Worm (Caenorhabditis elegans) whole organism, L1 larva: ENCODE data around the gene ceeh-2.

Source experiments
- aha-1 ChIP-seq: fragments of 150-350 bp; optimal IDR thresholded peaks from 2 replicates; lab custom pipeline; 2014; ENCODE audit warnings: missing biosample characterization, missing genetic modification characterization
- ama-1 ChIP-seq: fragments of 150-350 bp; optimal IDR thresholded peaks from 2 replicates; lab custom pipeline; 2014
- blmp-1 ChIP-seq: fragments of 150-350 bp; optimal IDR thresholded peaks from 2 replicates; lab custom pipeline; 2014; ENCODE audit warnings: missing biosample characterization, missing genetic modification characterization
- ceh-63 ChIP-seq: fragments of 200-800 bp; sonication (Bioruptor generic); optimal IDR thresholded peaks from 2 replicates; lab custom pipeline; 2018; ENCODE audit warnings: mild to moderate bottlenecking, missing genetic modification characterization, missing compliant biosample characterization
- ceh-90 ChIP-seq: sonication (generic microtip); optimal IDR thresholded peaks from 2 replicates; lab custom pipeline; 2016; ENCODE audit warnings: missing genetic modification characterization, missing compliant biosample characterization
- ces-1 ChIP-seq: fragments of 150-350 bp; optimal IDR thresholded peaks from 2 replicates; lab custom pipeline; 2014; ENCODE audit warnings: missing biosample characterization, missing genetic modification reagents, missing genetic modification characterization
- efl-1 ChIP-seq, 4 experiments: fragments of 150-350 bp; optimal IDR thresholded peaks in 3 of 4; peaks in 1 of 4; 1 replicate in 1 of 4; 2 replicates in 3 of 4; lab custom pipeline; 2014; ENCODE audit warnings: missing biosample characterization in 2 of 4, missing genetic modification characterization in 2 of 4, missing genetic modification reagents in 2 of 4
- efl-3 ChIP-seq: fragments of 200-800 bp; sonication (Bioruptor generic); optimal IDR thresholded peaks from 2 replicates; lab custom pipeline; 2018; ENCODE audit warnings: mild to moderate bottlenecking, missing genetic modification characterization, missing compliant biosample characterization
- egl-27 ChIP-seq, 2 experiments: fragments of 150-350 bp in 1 of 2; sonication (generic microtip); optimal IDR thresholded peaks; 3 replicates each; lab custom pipeline; 2017 to 2018; ENCODE audit warnings: missing biosample characterization in 2 of 2, missing genetic modification characterization in 2 of 2, missing genetic modification reagents in 2 of 2
- elt-3 ChIP-seq, 6 experiments: fragments of 150-350 bp in 1 of 6; sonication (generic microtip); optimal IDR thresholded peaks; 2 replicates each; lab custom pipeline; 2017 to 2018; ENCODE audit warnings: missing biosample characterization in 6 of 6, missing genetic modification characterization in 6 of 6, inconsistent platforms in 1 of 6
- ets-5 ChIP-seq: fragments of 200-800 bp; sonication (Bioruptor generic); IDR thresholded peaks from 2 replicates; pipeline ENCODE4 v1.3.6; 2022; ENCODE audit warnings: missing genetic modification characterization, missing compliant biosample characterization
- fkh-8 ChIP-seq: sonication (generic microtip); optimal IDR thresholded peaks from 2 replicates; lab custom pipeline; 2016; ENCODE audit warnings: mild to moderate bottlenecking, missing genetic modification characterization, missing compliant biosample characterization
- fos-1 ChIP-seq: fragments of 150-350 bp; optimal IDR thresholded peaks from 2 replicates; lab custom pipeline; 2014; ENCODE audit warnings: missing biosample characterization, missing genetic modification characterization
- hpl-2 ChIP-seq: fragments of 150-350 bp; optimal IDR thresholded peaks from 2 replicates; lab custom pipeline; 2014; ENCODE audit warnings: missing biosample characterization, missing genetic modification reagents, missing genetic modification characterization
- irx-1 ChIP-seq: sonication (generic microtip); optimal IDR thresholded peaks from 2 replicates; lab custom pipeline; 2016; ENCODE audit warnings: missing genetic modification characterization, missing compliant biosample characterization
- isw-1 ChIP-seq: fragments of 200-800 bp; sonication (Bioruptor generic); IDR thresholded peaks from 2 replicates; pipeline ENCODE4 v1.3.6; 2022; ENCODE audit warnings: missing genetic modification characterization, missing compliant biosample characterization
- jun-1 ChIP-seq: fragments of 150-350 bp; optimal IDR thresholded peaks from 2 replicates; lab custom pipeline; 2014; ENCODE audit warnings: missing biosample characterization, missing genetic modification reagents, missing genetic modification characterization
- lin-14 ChIP-seq: fragments of 200-800 bp; sonication (Bioruptor generic); optimal IDR thresholded peaks from 2 replicates; lab custom pipeline; 2018; ENCODE audit warnings: mild to moderate bottlenecking, missing genetic modification characterization, moderate library complexity, missing compliant biosample characterization
- lin-35 ChIP-seq, 2 experiments: fragments of 150-350 bp; optimal IDR thresholded peaks; 2 replicates each; lab custom pipeline; 2014; ENCODE audit warnings: missing biosample characterization in 2 of 2, missing genetic modification characterization in 2 of 2, missing genetic modification reagents in 2 of 2
- lin-39 ChIP-seq: fragments of 150-350 bp; optimal IDR thresholded peaks from 2 replicates; lab custom pipeline; 2014; ENCODE audit warnings: missing biosample characterization, missing genetic modification reagents, missing genetic modification characterization
- mab-9 ChIP-seq: fragments of 200-800 bp; sonication (Bioruptor generic); IDR thresholded peaks from 2 replicates; pipeline ENCODE4 v1.3.6; 2022; ENCODE audit warnings: missing genetic modification reagents, missing genetic modification characterization, missing compliant biosample characterization
- mep-1 ChIP-seq: fragments of 150-350 bp; optimal IDR thresholded peaks from 2 replicates; lab custom pipeline; 2014; ENCODE audit warnings: missing biosample characterization, missing genetic modification characterization
- nhr-20 ChIP-seq: sonication (generic microtip); optimal IDR thresholded peaks from 2 replicates; lab custom pipeline; 2016; ENCODE audit warnings: mild to moderate bottlenecking, missing genetic modification characterization, missing compliant biosample characterization
- nhr-76 ChIP-seq: sonication (generic microtip); optimal IDR thresholded peaks from 2 replicates; lab custom pipeline; 2017; ENCODE audit warnings: missing biosample characterization, missing genetic modification characterization
- nhr-77 ChIP-seq: fragments of 150-350 bp; optimal IDR thresholded peaks from 2 replicates; lab custom pipeline; 2014; ENCODE audit warnings: missing biosample characterization, missing genetic modification characterization
- nhr-85 ChIP-seq: sonication (generic microtip); peaks from one replicate; lab custom pipeline; 2016; ENCODE audit warnings: missing genetic modification characterization, inconsistent platforms, missing compliant biosample characterization
- rnt-1 ChIP-seq: sonication (generic microtip); optimal IDR thresholded peaks from 2 replicates; lab custom pipeline; 2016; ENCODE audit warnings: mild to moderate bottlenecking, missing genetic modification characterization, moderate library complexity, missing compliant biosample characterization
- skn-1 ChIP-seq: fragments of 150-350 bp; optimal IDR thresholded peaks from 2 replicates; lab custom pipeline; 2014; ENCODE audit warnings: missing biosample characterization, missing genetic modification characterization
- snu-23 ChIP-seq: sonication (generic microtip); optimal IDR thresholded peaks from 2 replicates; lab custom pipeline; 2016; ENCODE audit warnings: missing genetic modification characterization, missing compliant biosample characterization
- tbx-2 ChIP-seq: sonication (generic microtip); optimal IDR thresholded peaks from 2 replicates; lab custom pipeline; 2016; ENCODE audit warnings: missing genetic modification characterization, missing compliant biosample characterization
- unc-130 ChIP-seq: fragments of 150-350 bp; optimal IDR thresholded peaks from 2 replicates; lab custom pipeline; 2017; ENCODE audit warnings: missing biosample characterization, missing genetic modification characterization, inconsistent platforms
- unc-30 ChIP-seq: sonication (generic microtip); optimal IDR thresholded peaks from 2 replicates; lab custom pipeline; 2017; ENCODE audit warnings: missing biosample characterization, missing genetic modification characterization
- unc-62 ChIP-seq: fragments of 150-350 bp; optimal IDR thresholded peaks from 2 replicates; lab custom pipeline; 2014; ENCODE audit warnings: missing biosample characterization, missing genetic modification reagents, missing genetic modification characterization
- zag-1 ChIP-seq: fragments of 150-350 bp; optimal IDR thresholded peaks from 2 replicates; lab custom pipeline; 2014; ENCODE audit warnings: missing biosample characterization, missing genetic modification characterization
- zip-4 ChIP-seq: fragments of 200-800 bp; sonication (Bioruptor generic); optimal IDR thresholded peaks from 2 replicates; lab custom pipeline; 2018; ENCODE audit warnings: mild to moderate bottlenecking, missing genetic modification characterization, moderate library complexity, missing compliant biosample characterization
- ztf-11 ChIP-seq, 2 experiments: sonication (generic microtip); optimal IDR thresholded peaks; 2 replicates each; lab custom pipeline; 2016 to 2017; ENCODE audit warnings: missing genetic modification characterization in 2 of 2, missing biosample characterization in 1 of 2, missing compliant biosample characterization in 1 of 2

ceeh-2 gene

DNA sequence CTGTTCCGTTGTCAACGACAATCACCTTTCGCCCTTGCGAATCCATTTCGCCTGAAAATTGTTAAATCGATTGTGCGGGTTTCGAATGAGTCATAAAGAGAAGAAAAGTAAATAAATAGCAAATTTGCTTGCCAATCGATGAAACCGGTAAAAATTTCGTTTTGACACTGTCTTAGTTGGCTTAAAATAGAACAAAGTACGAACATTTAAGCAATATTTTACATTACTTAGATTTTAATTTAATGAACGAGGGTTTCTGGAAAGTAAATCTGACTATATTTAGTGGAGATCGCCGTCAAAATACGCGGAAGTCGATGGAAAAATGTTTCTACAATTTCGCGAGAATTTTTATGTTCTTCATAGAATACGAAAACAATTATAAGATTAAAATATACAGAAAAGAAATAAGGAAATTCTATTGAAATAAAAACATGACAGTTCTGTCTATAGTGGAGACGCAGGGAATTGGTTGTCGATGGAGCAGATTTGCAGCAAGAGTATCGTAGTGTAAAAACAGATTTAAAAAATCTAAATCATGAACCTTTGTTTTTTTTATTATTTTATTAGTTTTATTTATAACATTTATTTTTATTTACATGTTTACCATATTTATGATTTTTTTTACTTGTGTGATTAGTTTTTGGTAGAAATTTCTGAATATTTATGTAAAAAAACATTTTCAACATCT lies 19.3 kb downstream of the ceeh-2 start, which contains the start of gene arx-2 (continued):
- TF ChIP-seq unc-30 (tag; lab: Kevin White, UChicago) (no peak), nhr-20 (peak; percentile 25), fos-1 (tag; lab: Kevin White, UChicago) (no peak), ceh-63 (no peak), ztf-11 (tag; optimal IDR thresholded peaks at IDR 0.05; lab: Kevin White, UChicago) (no peak), snu-23 (GFP tag; lab: Kevin White, UChicago) (peak; percentile 36), rnt-1 (tag; lab: Kevin White, UChicago) (peak; percentile 16), mep-1 (peak; percentile 58), skn-1 (peak; percentile 61), nhr-85 (peak; percentile 16)

DNA sequence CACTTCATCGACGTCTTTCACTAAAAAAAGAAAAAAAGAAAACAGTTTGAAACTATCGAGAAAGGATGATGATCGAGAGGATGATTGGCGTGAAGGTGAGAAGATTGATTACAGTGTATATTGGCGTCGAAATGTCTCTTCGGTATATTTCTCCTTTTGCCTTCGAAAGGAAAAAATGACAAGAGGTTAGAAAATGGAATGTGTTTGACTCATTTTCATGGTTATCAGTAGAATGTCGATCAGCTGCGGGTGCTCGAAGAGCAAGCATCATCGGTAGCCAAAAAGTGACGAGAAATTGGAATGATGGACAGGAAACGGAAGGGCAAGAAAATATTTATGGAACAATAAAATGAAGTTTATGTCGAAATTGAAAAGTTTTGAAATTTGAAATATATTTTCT lies 23.9 kb downstream of the ceeh-2 start:
- TF ChIP-seq tbx-2: no peak
- no peak for TF ChIP-seq ama-1
- no peak for TF ChIP-seq fkh-8 (tag; lab: Kevin White, UChicago)
- no peak for TF ChIP-seq unc-130 (tag; lab: Kevin White, UChicago)
- TF ChIP-seq nhr-76 (tag; lab: Kevin White, UChicago): no peak
- no peak for TF ChIP-seq nhr-85
- peak; percentile 65 for TF ChIP-seq blmp-1 (tag; lab: Kevin White, UChicago)
- no peak for TF ChIP-seq efl-1 (optimal IDR thresholded peaks at IDR 0.05; lab: Kevin White, UChicago)
- TF ChIP-seq efl-1 (GFP tag; optimal IDR thresholded peaks at IDR 0.05 in 1 of 2; lab: Kevin White, UChicago): peak in 1 of 2 experiments; percentile 8
- TF ChIP-seq lin-35 (GFP tag; optimal IDR thresholded peaks at IDR 0.05; lab: Kevin White, UChicago): no peak
- TF ChIP-seq, all 84 proteins: peak for 2

DNA sequence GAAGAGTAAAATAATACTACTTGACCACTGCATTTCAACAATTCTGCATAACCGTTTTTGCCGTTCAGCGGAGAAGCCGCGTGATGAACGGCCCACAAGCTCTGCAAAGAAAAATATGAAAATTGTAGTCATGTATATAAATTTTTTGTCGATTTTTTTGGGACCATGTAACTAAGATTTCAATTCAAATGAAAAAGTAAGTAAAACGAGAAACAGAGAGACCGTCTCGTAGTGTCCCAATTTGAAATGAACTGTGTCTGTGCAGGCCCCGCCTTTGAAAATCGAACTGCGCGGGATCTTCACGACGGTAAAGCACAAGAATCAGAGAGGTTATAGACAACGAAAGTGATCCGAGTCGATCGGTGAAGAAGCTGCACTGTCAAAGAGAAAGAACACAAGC lies 25.7 kb downstream of the ceeh-2 start, which contains the start of gene crm-1:
TSS of gene crm-1 (minus strand) at position 101 of the 400 bp plus-strand sequence.
- TF ChIP-seq hpl-2: no peak
- TF ChIP-seq lin-14: peak; percentile 1
- TF ChIP-seq tbx-2: peak; percentile 15
- no peak for TF ChIP-seq zag-1
- peak; percentile 9 for TF ChIP-seq nhr-77 (tag; lab: Kevin White, UChicago)

DNA sequence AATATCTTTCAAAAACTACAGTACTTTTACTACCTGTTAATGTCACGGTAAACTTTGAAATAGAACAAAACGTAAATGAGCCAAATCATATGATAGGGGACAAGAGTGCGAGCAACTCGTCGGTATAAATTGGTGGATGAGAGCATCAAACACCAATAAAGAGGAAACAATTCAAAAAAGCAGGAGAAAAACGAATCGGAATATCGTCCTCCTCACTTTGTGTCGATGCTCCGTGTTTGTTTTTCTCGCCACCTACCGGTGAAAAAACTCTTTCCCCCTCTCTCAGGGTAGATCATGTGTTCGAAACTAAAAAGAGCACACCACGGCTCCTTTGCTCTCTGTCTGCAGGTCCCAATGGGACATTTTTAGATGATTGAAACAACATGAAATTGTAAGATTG lies 29.6 kb downstream of the ceeh-2 start:
- TF ChIP-seq lin-39 (tag; lab: Kevin White, UChicago): no peak
- peak; percentile 16 for TF ChIP-seq lin-14
- TF ChIP-seq isw-1: no peak
- TF ChIP-seq efl-3: no peak
- peak; percentile 15 for TF ChIP-seq tbx-2
- no peak for TF ChIP-seq irx-1 (tag; lab: Kevin White, UChicago)
- no peak for TF ChIP-seq ceh-90 (tag; lab: Kevin White, UChicago)
- no peak for TF ChIP-seq mep-1
- TF ChIP-seq elt-3 (tag; optimal IDR thresholded peaks at IDR 0.05; lab: Kevin White, UChicago): no peak

- no peak for TF ChIP-seq egl-27 (tag; optimal IDR thresholded peaks at IDR 0.05; lab: Kevin White, UChicago)
- no peak for TF ChIP-seq unc-62 (GFP tag; lab: Kevin White, UChicago)
- no peak for TF ChIP-seq ets-5 (GFP tag; lab: Robert Waterston, UW)
- no peak for TF ChIP-seq jun-1 (tag; lab: Kevin White, UChicago)
- no peak for TF ChIP-seq hpl-2
- no peak for TF ChIP-seq mab-9 (GFP tag; lab: Robert Waterston, UW)
- no peak for TF ChIP-seq aha-1 (tag; lab: Kevin White, UChicago)
- no peak for TF ChIP-seq blmp-1 (tag; lab: Kevin White, UChicago)
- no peak for TF ChIP-seq ces-1
- no peak for TF ChIP-seq zip-4 (GFP tag; lab: Kevin White, UChicago)
- TF ChIP-seq, all 84 proteins: peak for 0
Observed at ce11 chrV:10323537-10323936, 34.2 kb downstream of the ceeh-2 start.
